Worm (Caenorhabditis elegans) whole organism, late embryonic: Measurements from ENCODE around the gene Y73B6BL.44.

ENCODE experiments used
- ahr-1 ChIP-seq: sonication (generic microtip); optimal IDR thresholded peaks from 2 replicates; lab custom pipeline; 2016; ENCODE audit warnings: missing genetic modification characterization, missing compliant biosample characterization
- ama-1 ChIP-seq: fragments of 150-350 bp; optimal IDR thresholded peaks from 2 replicates; lab custom pipeline; 2014
- ceh-18 ChIP-seq: sonication (generic microtip); optimal IDR thresholded peaks from 2 replicates; lab custom pipeline; 2016; ENCODE audit warnings: missing genetic modification characterization, missing compliant biosample characterization
- ceh-9 ChIP-seq: sonication (generic microtip); optimal IDR thresholded peaks from 2 replicates; lab custom pipeline; 2016; ENCODE audit warnings: mild to moderate bottlenecking, missing genetic modification characterization, inconsistent platforms, missing compliant biosample characterization
- elt-2 ChIP-seq: sonication (generic microtip); optimal IDR thresholded peaks from 2 replicates; lab custom pipeline; 2016; ENCODE audit warnings: missing genetic modification reagents, missing genetic modification characterization, missing compliant biosample characterization
- pha-4 ChIP-seq: fragments of 150-350 bp; optimal IDR thresholded peaks from 2 replicates; lab custom pipeline; 2018; ENCODE audit warnings: missing biosample characterization, missing genetic modification reagents, missing genetic modification characterization
- pqm-1 ChIP-seq: sonication (generic microtip); optimal IDR thresholded peaks from 2 replicates; lab custom pipeline; 2016; ENCODE audit warnings: missing genetic modification characterization, missing compliant biosample characterization
- rnt-1 ChIP-seq: sonication (generic microtip); optimal IDR thresholded peaks from 2 replicates; lab custom pipeline; 2016; ENCODE audit warnings: missing genetic modification characterization, missing compliant biosample characterization
- unc-55 ChIP-seq: sonication (generic microtip); optimal IDR thresholded peaks from 2 replicates; lab custom pipeline; 2017; ENCODE audit warnings: missing biosample characterization, missing genetic modification reagents, missing genetic modification characterization

DNA sequence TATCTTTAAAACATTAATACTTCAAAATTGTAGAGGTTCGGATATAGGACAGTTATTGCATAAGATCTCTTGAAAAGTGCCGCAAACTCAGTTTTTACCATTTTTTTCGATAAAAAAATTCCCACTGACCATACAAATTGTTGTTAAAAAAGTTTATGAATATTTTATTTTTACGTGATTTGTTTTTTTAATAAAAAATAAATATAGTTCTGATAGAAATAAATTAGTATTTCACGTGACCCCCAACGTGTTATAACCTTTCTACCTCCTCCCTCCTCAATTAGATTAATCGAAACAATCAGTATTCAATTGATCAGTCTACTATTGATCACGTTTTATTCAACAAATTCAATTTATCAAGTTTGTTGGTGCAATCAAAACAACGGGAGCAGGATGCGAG, 38.1 kb downstream of the Y73B6BL.44 start, which contains the start of gene C01G5.4:
- no peak for TF ChIP-seq unc-55 (GFP tag; lab: Kevin White, UChicago)
- TF ChIP-seq ceh-18 (tag; lab: Kevin White, UChicago): no peak
- TF ChIP-seq ahr-1: no peak
- no peak for TF ChIP-seq pha-4 (tag; lab: Kevin White, UChicago)
- TF ChIP-seq rnt-1 (tag; lab: Kevin White, UChicago): no peak
- TF ChIP-seq ama-1 (lab: Kevin White, UChicago): no peak
- TF ChIP-seq pqm-1: no peak
- no peak for TF ChIP-seq ceh-9 (tag; lab: Kevin White, UChicago)
- TF ChIP-seq elt-2 (tag; lab: Kevin White, UChicago): no peak
